Worm (Caenorhabditis elegans) whole organism, L4/young adult: ENCODE data around the gene str-63.
"Not testable (repeated sequence)": the region's sequence is repeated elsewhere in the genome, so short reads cannot be mapped to it uniquely, and the experiment has no call there.

Experiments used
- W03F9.2 ChIP-seq: fragments of 150-350 bp; optimal IDR thresholded peaks from 2 replicates; lab custom pipeline; 2014; ENCODE audit warnings: missing biosample characterization, missing genetic modification characterization
- dao-5 ChIP-seq: sonication (generic microtip); optimal IDR thresholded peaks from 2 replicates; lab custom pipeline; 2016; ENCODE audit warnings: missing genotype, missing genetic modification characterization, moderate library complexity, missing compliant biosample characterization
- him-1 ChIP-seq: sonication (generic microtip); optimal IDR thresholded peaks from 2 replicates; lab custom pipeline; 2016; ENCODE audit warnings: missing genotype, missing genetic modification reagents, missing genetic modification characterization, missing compliant biosample characterization

The str-63 gene

ce11 chrV:3344001-3344400 is 7.4 kb upstream of the str-63 start:
- TF ChIP-seq him-1 (tag; lab: Kevin White, UChicago), result no peak
- no peak for TF ChIP-seq dao-5 (tag; lab: Kevin White, UChicago)

- no peak for TF ChIP-seq him-1 (tag; lab: Kevin White, UChicago)
- TF ChIP-seq W03F9.2 (tag; lab: Kevin White, UChicago), result no peak
- TF ChIP-seq dao-5 (tag; lab: Kevin White, UChicago), result no peak
Measured at ce11 chrV:3346434-3347019, 4.8 kb upstream of the str-63 start, which contains the start of gene fbxa-65. TSS of gene fbxa-65 (minus strand) at chrV:3346484.

- TF ChIP-seq dao-5 (tag; lab: Kevin White, UChicago) (no peak), him-1 (tag; lab: Kevin White, UChicago) (no peak), W03F9.2 (tag; lab: Kevin White, UChicago) (no peak)
Measured at ce11 chrV:3347486-3347885, 3.9 kb upstream of the str-63 start.

- no peak for TF ChIP-seq W03F9.2 (tag; lab: Kevin White, UChicago)
- no peak for TF ChIP-seq him-1 (tag; lab: Kevin White, UChicago)
- TF ChIP-seq dao-5 (tag; lab: Kevin White, UChicago), result no peak
Measured at ce11 chrV:3349877-3350276, 1.5 kb upstream of the str-63 start, which contains the start of gene C17B7.15. TSS of gene C17B7.15 (plus strand) at chrV:3350177.

- TF ChIP-seq W03F9.2 (tag; lab: Kevin White, UChicago), result no peak
Measured at ce11 chrV:3352925-3353324, 1.6 kb downstream of the str-63 start, which contains the start of gene C17B7.12. TSS of gene C17B7.12 (plus strand) at chrV:3353225.

ce11 chrV:3355544-3355943 is 4.2 kb downstream of the str-63 start:
- no peak for TF ChIP-seq him-1 (tag; lab: Kevin White, UChicago)
- TF ChIP-seq dao-5 (tag; lab: Kevin White, UChicago), result no peak
- no peak for TF ChIP-seq W03F9.2 (tag; lab: Kevin White, UChicago)

ce11 chrV:3357106-3357505 is 5.7 kb downstream of the str-63 start, which contains the start of gene scrm-3:
TSS of gene scrm-3 (minus strand) at chrV:3357206.
- TF ChIP-seq him-1 (tag; lab: Kevin White, UChicago) (no peak), dao-5 (tag; lab: Kevin White, UChicago) (no peak), W03F9.2 (tag; lab: Kevin White, UChicago) (no peak)

ce11 chrV:3358267-3358666 is 6.9 kb downstream of the str-63 start, which contains the start of gene C04E12.5:
TSS of gene C04E12.5 (plus strand) at chrV:3358567.
- TF ChIP-seq him-1 (tag; lab: Kevin White, UChicago) (no peak), W03F9.2 (tag; lab: Kevin White, UChicago) (no peak), dao-5 (tag; lab: Kevin White, UChicago) (no peak)

- TF ChIP-seq W03F9.2 (tag; lab: Kevin White, UChicago) (no peak), dao-5 (tag; lab: Kevin White, UChicago) (no peak), him-1 (tag; lab: Kevin White, UChicago) (no peak)
Measured at ce11 chrV:3361633-3362032, 10.3 kb downstream of the str-63 start.

- TF ChIP-seq W03F9.2 (tag; lab: Kevin White, UChicago) (no peak), him-1 (tag; lab: Kevin White, UChicago) (no peak), dao-5 (tag; lab: Kevin White, UChicago) (no peak)
Measured at ce11 chrV:3362475-3362874, 11.1 kb downstream of the str-63 start, which contains the start of gene C04E12.4. TSS of gene C04E12.4 (plus strand) at chrV:3362775.

- not testable (repeated sequence) for TF ChIP-seq him-1, W03F9.2, dao-5 (tag; lab: Kevin White, UChicago)
Measured at ce11 chrV:3367773-3368172, 16.4 kb downstream of the str-63 start, which contains the start of gene C04E12.2. TSS of gene C04E12.2 (plus strand) at chrV:3368073.

- no peak for TF ChIP-seq W03F9.2 (tag; lab: Kevin White, UChicago)
- no peak for TF ChIP-seq him-1 (tag; lab: Kevin White, UChicago)
- TF ChIP-seq dao-5 (tag; lab: Kevin White, UChicago), result no peak
Measured at ce11 chrV:3372673-3373072, 21.3 kb downstream of the str-63 start, which contains the start of gene srx-121. TSS of gene srx-121 (minus strand) at chrV:3372773.

- TF ChIP-seq W03F9.2 (tag; lab: Kevin White, UChicago) (no peak), dao-5 (tag; lab: Kevin White, UChicago) (no peak), him-1 (tag; lab: Kevin White, UChicago) (no peak)
Measured at ce11 chrV:3376973-3377372, 25.6 kb downstream of the str-63 start, which contains the start of gene srbc-2. TSS of gene srbc-2 (minus strand) at chrV:3377073.

ce11 chrV:3388299-3388698 is 36.9 kb downstream of the str-63 start:
- TF ChIP-seq dao-5 (tag; lab: Kevin White, UChicago) (no peak), him-1 (tag; lab: Kevin White, UChicago) (no peak), W03F9.2 (tag; lab: Kevin White, UChicago) (no peak)
